Worm (Caenorhabditis elegans) whole organism, L2 larva: Measurements from ENCODE around the gene srbc-77.

Experiments
- F13H6.1 ChIP-seq: sonication (generic microtip); optimal IDR thresholded peaks from 2 replicates; lab custom pipeline; 2016; ENCODE audit warnings: missing genetic modification characterization, missing compliant biosample characterization
- R02D3.7 ChIP-seq: fragments of 150-350 bp; optimal IDR thresholded peaks from 2 replicates; lab custom pipeline; 2014; ENCODE audit warnings: missing biosample characterization, missing genetic modification characterization
- Y55F3AM.14 ChIP-seq: fragments of 200-800 bp; sonication (Bioruptor generic); optimal IDR thresholded peaks from 2 replicates; lab custom pipeline; 2018; ENCODE audit warnings: mild to moderate bottlenecking, missing genetic modification characterization, missing compliant biosample characterization
- ZK546.5 ChIP-seq: sonication (generic microtip); optimal IDR thresholded peaks from 2 replicates; lab custom pipeline; 2017; ENCODE audit warnings: missing biosample characterization, missing genetic modification characterization
- ama-1 ChIP-seq: fragments of 150-350 bp; optimal IDR thresholded peaks from 2 replicates; lab custom pipeline; 2018; ENCODE audit warnings: inconsistent platforms
- ceh-16 ChIP-seq: fragments of 150-350 bp; optimal IDR thresholded peaks from 2 replicates; lab custom pipeline; 2014; ENCODE audit warnings: missing biosample characterization, missing genetic modification characterization
- crh-2 ChIP-seq: sonication (generic microtip); optimal IDR thresholded peaks from 2 replicates; lab custom pipeline; 2017; ENCODE audit warnings: missing biosample characterization, missing genetic modification characterization
- egl-27 ChIP-seq: sonication (generic microtip); optimal IDR thresholded peaks from 3 replicates; lab custom pipeline; 2017; ENCODE audit warnings: missing biosample characterization, missing genetic modification reagents, missing genetic modification characterization
- elt-1 ChIP-seq: fragments of 150-350 bp; optimal IDR thresholded peaks from 2 replicates; lab custom pipeline; 2014; ENCODE audit warnings: missing biosample characterization, missing genetic modification characterization
- fos-1 ChIP-seq: fragments of 150-350 bp; optimal IDR thresholded peaks from 2 replicates; lab custom pipeline; 2014; ENCODE audit warnings: missing biosample characterization, missing genetic modification characterization
- gmeb-1 ChIP-seq: fragments of 150-350 bp; optimal IDR thresholded peaks from 2 replicates; lab custom pipeline; 2014; ENCODE audit warnings: missing biosample characterization, missing genetic modification characterization
- lin-11 ChIP-seq: fragments of 150-350 bp; sonication (generic microtip); optimal IDR thresholded peaks from 2 replicates; lab custom pipeline; 2014; ENCODE audit warnings: missing biosample characterization, missing genetic modification characterization, inconsistent platforms, mixed read lengths
- lin-39 ChIP-seq: fragments of 150-350 bp; optimal IDR thresholded peaks from 2 replicates; lab custom pipeline; 2014; ENCODE audit warnings: missing biosample characterization, missing genetic modification reagents, missing genetic modification characterization
- mab-5 ChIP-seq: fragments of 150-350 bp; optimal IDR thresholded peaks from 2 replicates; lab custom pipeline; 2014; ENCODE audit warnings: missing biosample characterization, missing genetic modification characterization
- mbf-1 ChIP-seq: sonication (generic microtip); optimal IDR thresholded peaks from 2 replicates; lab custom pipeline; 2017; ENCODE audit warnings: missing biosample characterization, missing genetic modification characterization
- mdl-1 ChIP-seq, 2 experiments: fragments of 150-350 bp in 1 of 2; sonication (generic microtip) in 1 of 2; optimal IDR thresholded peaks; 2 replicates each; lab custom pipeline; 2017; ENCODE audit warnings: missing biosample characterization in 2 of 2, missing genetic modification characterization in 2 of 2
- nhr-11 ChIP-seq: fragments of 150-350 bp; optimal IDR thresholded peaks from 2 replicates; lab custom pipeline; 2014; ENCODE audit warnings: missing biosample characterization, missing genetic modification characterization
- nhr-12 ChIP-seq: fragments of 150-350 bp; optimal IDR thresholded peaks from 2 replicates; lab custom pipeline; 2014; ENCODE audit warnings: missing biosample characterization, missing genetic modification characterization
- nhr-21 ChIP-seq: fragments of 150-350 bp; optimal IDR thresholded peaks from 2 replicates; lab custom pipeline; 2014; ENCODE audit warnings: missing biosample characterization, missing genetic modification characterization
- nhr-23 ChIP-seq: fragments of 150-350 bp; optimal IDR thresholded peaks from 2 replicates; lab custom pipeline; 2014; ENCODE audit warnings: missing biosample characterization, missing genetic modification reagents, missing genetic modification characterization
- nhr-237 ChIP-seq: fragments of 150-350 bp; optimal IDR thresholded peaks from 2 replicates; lab custom pipeline; 2014; ENCODE audit warnings: missing biosample characterization, missing genetic modification characterization
- nhr-25 ChIP-seq: fragments of 150-350 bp; sonication (generic microtip); optimal IDR thresholded peaks from 3 replicates; lab custom pipeline; 2014; ENCODE audit warnings: missing biosample characterization, missing genetic modification characterization
- nhr-6 ChIP-seq: fragments of 150-350 bp; optimal IDR thresholded peaks from 2 replicates; lab custom pipeline; 2014; ENCODE audit warnings: missing biosample characterization, missing genetic modification characterization
- nhr-77 ChIP-seq: fragments of 150-350 bp; optimal IDR thresholded peaks from 2 replicates; lab custom pipeline; 2014; ENCODE audit warnings: missing biosample characterization, missing genetic modification characterization
- peb-1 ChIP-seq: fragments of 150-350 bp; optimal IDR thresholded peaks from 2 replicates; lab custom pipeline; 2014; ENCODE audit warnings: missing biosample characterization, missing genetic modification characterization
- sma-3 ChIP-seq: sonication (generic microtip); optimal IDR thresholded peaks from 2 replicates; lab custom pipeline; 2016; ENCODE audit warnings: missing genetic modification reagents, missing genetic modification characterization, missing compliant biosample characterization
- sma-9 ChIP-seq, 2 experiments: fragments of 150-350 bp in 1 of 2; sonication (generic microtip) in 1 of 2; optimal IDR thresholded peaks; 2 replicates each; lab custom pipeline; 2014 to 2016; ENCODE audit warnings: missing genetic modification characterization in 2 of 2, mild to moderate bottlenecking in 1 of 2, missing biosample characterization in 1 of 2, missing compliant biosample characterization in 1 of 2, missing genetic modification reagents in 1 of 2, moderate library complexity in 1 of 2
- snpc-4 ChIP-seq: fragments of 150-350 bp; optimal IDR thresholded peaks from 2 replicates; lab custom pipeline; 2014; ENCODE audit warnings: missing biosample characterization, missing genetic modification characterization
- unc-39 ChIP-seq: fragments of 150-350 bp; optimal IDR thresholded peaks from 2 replicates; lab custom pipeline; 2014; ENCODE audit warnings: missing biosample characterization, missing genetic modification characterization
- zag-1 ChIP-seq: fragments of 150-350 bp; optimal IDR thresholded peaks from 2 replicates; lab custom pipeline; 2014; ENCODE audit warnings: missing biosample characterization, missing genetic modification characterization
- ztf-1 ChIP-seq: fragments of 200-800 bp; sonication (Bioruptor generic); conservative IDR thresholded peaks from 2 replicates; pipeline ENCODE4 v1.3.6; 2022; ENCODE audit warnings: missing genetic modification characterization, missing compliant biosample characterization
- ztf-11 ChIP-seq: sonication (generic microtip); optimal IDR thresholded peaks from 2 replicates; lab custom pipeline; 2017; ENCODE audit warnings: missing biosample characterization, missing genetic modification characterization
- ztf-4 ChIP-seq: fragments of 150-350 bp; optimal IDR thresholded peaks from 2 replicates; lab custom pipeline; 2014; ENCODE audit warnings: missing biosample characterization, missing genetic modification characterization

The srbc-77 gene

DNA sequence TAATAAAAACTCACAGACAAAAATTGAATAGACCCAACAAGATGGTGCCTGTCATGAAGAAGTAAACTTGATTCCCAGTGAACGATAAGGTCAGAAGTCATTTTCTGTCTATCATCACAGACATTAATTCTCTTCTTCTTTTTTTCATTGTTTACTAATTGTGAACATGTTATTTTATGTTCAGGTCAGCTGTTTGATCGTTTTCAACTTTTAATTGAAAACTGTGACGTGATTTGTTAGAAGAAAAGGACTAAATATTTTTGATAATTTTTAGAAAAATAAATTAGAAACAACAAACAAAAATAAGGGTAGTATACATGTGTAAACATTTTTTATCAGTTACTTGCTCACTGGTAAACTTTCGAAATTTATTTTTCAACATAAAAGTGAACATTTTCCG lies 39.7 kb downstream of the srbc-77 start, which contains the start of gene F36G9.7:
Gene F36G9.7, minus strand, starts transcription at position 101 of the 400 bp plus-strand sequence.
- no peak for TF ChIP-seq gmeb-1 (tag; lab: Kevin White, UChicago)
- TF ChIP-seq nhr-23, result no peak
- TF ChIP-seq unc-39 (tag; lab: Kevin White, UChicago), result no peak

DNA sequence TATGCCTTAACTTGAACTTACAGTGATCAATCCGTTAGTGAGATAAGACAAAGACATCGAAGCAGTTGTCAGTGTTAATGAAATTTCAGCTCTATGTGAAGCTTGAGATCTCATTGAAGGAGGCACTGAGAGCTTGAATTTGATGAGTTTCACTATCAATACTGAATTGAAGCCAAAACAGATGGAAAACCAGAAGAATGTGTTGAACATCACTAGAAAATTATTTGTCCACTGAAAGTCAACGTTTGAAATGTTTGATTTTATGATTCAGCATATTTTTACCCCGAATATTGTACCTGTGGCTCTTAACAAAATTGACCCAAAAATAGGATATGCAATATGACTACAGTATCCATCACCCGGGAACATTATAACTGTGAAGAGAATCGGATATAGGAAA lies 40.8 kb downstream of the srbc-77 start:
- TF ChIP-seq nhr-6 (tag; lab: Kevin White, UChicago) (no peak), mab-5 (no peak), snpc-4 (tag; lab: Kevin White, UChicago) (no peak), nhr-77 (tag; lab: Kevin White, UChicago) (no peak), sma-9 (GFP tag; optimal IDR thresholded peaks at IDR 0.05; lab: Kevin White, UChicago) (no peak), sma-9 (tag; optimal IDR thresholded peaks at IDR 0.05; lab: Kevin White, UChicago) (no peak)

DNA sequence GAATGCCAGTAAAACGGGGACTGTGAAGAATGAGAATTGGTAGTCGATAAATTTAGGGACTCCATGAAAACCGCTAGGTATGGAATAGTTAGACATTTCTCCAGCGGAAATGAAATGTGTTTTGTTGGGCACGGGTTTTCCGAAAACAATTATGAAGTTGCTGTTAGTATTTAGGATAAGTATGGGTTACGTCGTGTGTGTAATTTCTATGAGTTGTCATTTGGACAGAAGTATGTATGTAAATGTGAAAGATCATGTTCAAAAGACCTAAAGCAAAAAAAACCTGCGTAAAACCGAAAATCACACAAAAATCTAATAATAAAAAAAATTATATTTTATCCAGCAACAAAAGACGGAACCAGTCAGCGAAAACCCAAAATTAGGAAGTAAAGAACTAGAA lies 42.5 kb downstream of the srbc-77 start, which contains the start of gene sru-23:
Gene sru-23, minus strand, starts transcription at position 101 of the 400 bp plus-strand sequence.
- TF ChIP-seq ztf-1 (no peak), unc-39 (tag; lab: Kevin White, UChicago) (no peak), ama-1 (no peak), Y55F3AM.14 (GFP tag; lab: Kevin White, UChicago) (no peak), peb-1 (tag; lab: Kevin White, UChicago) (no peak), ztf-4 (tag; lab: Kevin White, UChicago) (no peak), egl-27 (tag; lab: Kevin White, UChicago) (no peak), ceh-16 (tag; lab: Kevin White, UChicago) (no peak), nhr-23 (no peak), nhr-25 (tag; lab: Kevin White, UChicago) (no peak)

DNA sequence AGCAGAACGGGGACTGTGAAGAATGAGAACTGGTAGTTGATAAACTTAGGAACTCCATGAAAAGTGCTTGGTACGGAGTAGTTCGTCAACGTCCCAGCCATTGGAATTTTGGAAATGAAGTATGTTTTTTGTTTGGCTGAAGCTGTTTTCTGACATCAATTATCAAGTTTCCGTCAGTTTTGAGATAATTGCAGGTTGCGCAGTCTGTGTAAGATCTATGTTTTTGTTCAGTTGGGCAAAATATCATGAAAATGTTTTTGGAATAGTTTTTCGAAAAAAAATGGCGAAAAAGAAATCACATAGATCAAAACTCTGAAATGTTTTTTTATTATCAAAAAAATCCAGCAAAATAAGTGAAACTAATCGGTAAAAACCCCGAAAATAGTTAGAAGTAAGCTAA lies 44.9 kb downstream of the srbc-77 start, which contains the start of gene sru-22:
Gene sru-22, minus strand, starts transcription at position 101 of the 400 bp plus-strand sequence.
- TF ChIP-seq ama-1 (no peak), nhr-21 (no peak), mdl-1 (tag; optimal IDR thresholded peaks at IDR 0.05; lab: Kevin White, UChicago) (no peak), lin-11 (no peak), nhr-77 (tag; lab: Kevin White, UChicago) (no peak), sma-3 (GFP tag; lab: Kevin White, UChicago) (no peak), zag-1 (no peak), ZK546.5 (no peak), nhr-25 (tag; lab: Kevin White, UChicago) (no peak), mbf-1 (tag; lab: Kevin White, UChicago) (no peak), crh-2 (tag; lab: Kevin White, UChicago) (no peak), R02D3.7 (tag; lab: Kevin White, UChicago) (no peak), F13H6.1 (tag; lab: Kevin White, UChicago) (no peak), nhr-12 (tag; lab: Kevin White, UChicago) (no peak), egl-27 (tag; lab: Kevin White, UChicago) (no peak), ztf-11 (tag; lab: Kevin White, UChicago) (no peak), snpc-4 (tag; lab: Kevin White, UChicago) (no peak), elt-1 (no peak)

DNA sequence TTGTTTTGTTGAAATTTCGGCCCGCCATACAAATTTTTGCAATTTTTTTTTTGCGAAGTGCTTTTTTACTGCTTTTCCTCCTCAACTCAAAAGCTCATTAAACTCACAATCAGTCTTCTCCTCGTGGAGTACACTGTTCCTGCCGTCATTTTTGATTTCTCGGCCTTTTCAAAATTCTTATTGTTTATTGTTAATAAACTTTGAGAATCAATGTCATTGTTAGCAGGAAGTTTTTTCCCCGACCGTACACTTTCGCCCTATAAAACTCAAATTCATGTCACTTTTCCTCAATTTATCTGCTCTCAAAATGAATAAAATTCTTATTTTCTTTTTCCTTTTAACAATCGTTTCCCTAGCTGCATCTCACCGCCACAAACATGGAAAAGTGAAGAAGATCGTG lies 45.9 kb downstream of the srbc-77 start, which contains the start of gene clec-232:
Gene clec-232, plus strand, starts transcription at position 301 of the 400 bp plus-strand sequence.
- TF ChIP-seq nhr-23, result no peak
- no peak for TF ChIP-seq lin-39 (tag; lab: Kevin White, UChicago)

DNA sequence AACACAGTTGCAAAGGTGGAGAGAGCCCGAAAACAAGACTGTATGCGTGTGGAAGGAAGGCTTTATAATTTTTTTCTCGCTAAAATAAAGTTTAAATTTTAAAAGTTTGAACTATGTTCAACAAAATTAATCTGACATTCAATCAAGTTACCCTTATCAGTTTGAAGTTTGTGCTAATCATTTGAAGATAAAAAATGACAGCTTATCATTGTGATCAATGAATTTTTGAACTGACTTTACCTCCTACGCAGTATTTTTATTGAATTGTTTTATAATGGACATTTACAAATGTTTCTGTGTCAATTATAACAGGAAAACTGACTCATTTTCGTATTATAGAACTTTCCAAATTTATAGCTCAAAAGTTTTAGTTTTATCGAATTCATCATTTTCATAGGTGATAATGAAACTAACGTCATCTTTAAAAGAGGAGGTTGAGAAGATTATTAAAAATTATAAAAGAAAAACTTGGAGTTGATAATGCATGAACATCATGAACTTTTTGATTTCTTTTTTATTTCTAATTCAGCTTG lies 48.3 kb downstream of the srbc-77 start, which contains the start of gene oac-20:
Gene oac-20, plus strand, starts transcription at position 483 of the 533 bp plus-strand sequence.
- TF ChIP-seq fos-1 (tag; lab: Kevin White, UChicago) (peak; percentile 76), nhr-11 (tag; lab: Kevin White, UChicago) (no peak), zag-1 (no peak), nhr-77 (tag; lab: Kevin White, UChicago) (no peak), snpc-4 (tag; lab: Kevin White, UChicago) (no peak), nhr-237 (no peak), mdl-1 (tag; optimal IDR thresholded peaks at IDR 0.05; lab: Kevin White, UChicago) (no peak)
